Worm (Caenorhabditis elegans): ENCODE data around the gene gcy-20.

- TF ChIP-seq ztf-29 (GFP tag; IDR thresholded peaks at IDR 0.05) (no peak), cog-1 (tag; optimal IDR thresholded peaks at IDR 0.05) (no peak), ztf-23 (GFP tag; IDR thresholded peaks at IDR 0.05) (no peak), flt-1 (GFP tag; IDR thresholded peaks at IDR 0.05) (no peak), med-1 (GFP tag; optimal IDR thresholded peaks at IDR 0.05; ENCODE audit: insufficient read depth) (no peak), T22C8.4 (GFP tag; IDR thresholded peaks at IDR 0.05) (no peak), tab-1 (GFP tag; IDR thresholded peaks at IDR 0.05) (no peak)
Measured at ce11 chrV:16220020-16220419, 33.6 kb downstream of the gcy-20 start.

Measured in whole organism, midembryonic.